Worm (Caenorhabditis elegans) whole organism, L3 larva: ENCODE measurements around the gene F01F1.2.

ENCODE experiments used
- ama-1 ChIP-seq: fragments of 150-350 bp; optimal IDR thresholded peaks from 2 replicates; lab custom pipeline; 2018
- ceh-28 ChIP-seq: fragments of 150-350 bp; optimal IDR thresholded peaks from 2 replicates; lab custom pipeline; 2014; ENCODE audit warnings: missing biosample characterization, missing genetic modification reagents, missing genetic modification characterization
- eor-1 ChIP-seq, 2 experiments: fragments of 150-350 bp; optimal IDR thresholded peaks; 2 replicates each; lab custom pipeline; 2014 to 2018; ENCODE audit warnings: missing biosample characterization in 2 of 2, missing genetic modification characterization in 2 of 2
- mdl-1 ChIP-seq: fragments of 150-350 bp; optimal IDR thresholded peaks from 2 replicates; lab custom pipeline; 2014; ENCODE audit warnings: missing biosample characterization, missing genetic modification characterization
- nfya-1 ChIP-seq: sonication (generic microtip); optimal IDR thresholded peaks from 2 replicates; lab custom pipeline; 2017; ENCODE audit warnings: missing genetic modification characterization, mild to moderate bottlenecking, missing compliant biosample characterization, antibody characterized with exemption, moderate library complexity; ENCODE audit not compliant: insufficient read depth
- nhr-12 ChIP-seq: fragments of 150-350 bp; optimal IDR thresholded peaks from 2 replicates; lab custom pipeline; 2014; ENCODE audit warnings: missing biosample characterization, missing genetic modification characterization
- nhr-28 ChIP-seq: fragments of 150-350 bp; optimal IDR thresholded peaks from 2 replicates; lab custom pipeline; 2014; ENCODE audit warnings: missing biosample characterization, missing genetic modification characterization
- nhr-77 ChIP-seq: fragments of 150-350 bp; optimal IDR thresholded peaks from 2 replicates; lab custom pipeline; 2014; ENCODE audit warnings: missing biosample characterization, missing genetic modification characterization
- pha-4 ChIP-seq: fragments of 150-350 bp; optimal IDR thresholded peaks from 2 replicates; lab custom pipeline; 2014; ENCODE audit warnings: missing biosample characterization, missing genetic modification reagents, missing genetic modification characterization
- snpc-4 ChIP-seq: fragments of 150-350 bp; optimal IDR thresholded peaks from 2 replicates; lab custom pipeline; 2014; ENCODE audit warnings: missing biosample characterization, missing genetic modification characterization
- unc-62 ChIP-seq: fragments of 150-350 bp; sonication (generic microtip); optimal IDR thresholded peaks from 4 replicates; lab custom pipeline; 2014; ENCODE audit warnings: missing biosample characterization, missing genetic modification reagents, missing genetic modification characterization

- TF ChIP-seq unc-62 (GFP tag; lab: Kevin White, UChicago), result no peak
- TF ChIP-seq ama-1 (lab: Kevin White, UChicago), result no peak
- no peak for TF ChIP-seq nhr-77
- TF ChIP-seq nfya-1 (tag; lab: Kevin White, UChicago), result no peak
- no peak for TF ChIP-seq nhr-12 (tag; lab: Kevin White, UChicago)
- TF ChIP-seq mdl-1, result no peak
- no peak for TF ChIP-seq pha-4 (tag; lab: Kevin White, UChicago)
- no peak for TF ChIP-seq eor-1 (tag; optimal IDR thresholded peaks at IDR 0.05; lab: Kevin White, UChicago)
- TF ChIP-seq snpc-4 (tag; lab: Kevin White, UChicago), result no peak
- TF ChIP-seq nhr-28 (tag; lab: Kevin White, UChicago), result no peak
- TF ChIP-seq ceh-28 (tag; lab: Kevin White, UChicago), result no peak
These were observed 20.3 kb downstream of the F01F1.2 start for ce11 chrIII:5898631-5899030.
